Fruit fly (Drosophila melanogaster): ENCODE results near the gene Task7.

Task7 gene

DNA sequence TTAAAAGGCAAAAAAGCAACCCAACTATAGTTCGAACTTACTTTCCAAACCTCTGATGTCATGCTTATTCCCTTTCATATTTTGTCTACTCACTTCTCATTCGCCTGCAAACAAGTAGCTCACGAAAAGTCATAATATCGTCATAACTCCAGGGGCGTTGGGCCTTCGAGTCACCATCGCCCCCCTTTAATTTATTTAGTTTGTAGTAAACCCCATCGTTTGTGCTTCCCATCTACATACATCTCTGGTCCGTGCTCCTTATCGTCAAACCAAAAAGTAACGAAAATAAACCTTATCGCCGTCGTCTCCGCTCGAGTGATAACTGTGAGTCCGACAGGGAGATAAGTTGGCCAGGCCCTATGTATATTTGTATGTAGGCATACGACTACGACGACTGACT is 16.9 kb upstream of the Task7 start (continued):
- TF ChIP-seq rib (GFP tag; IDR thresholded peaks at IDR 0.05) (0 out of 2 replicates have a peak, but pooled peaks have one; percentile 42), H2.0 (GFP tag; IDR thresholded peaks at IDR 0.05) (peak; percentile 61; the same call in 1 of the 2 replicates), tin (GFP tag; optimal IDR thresholded peaks at IDR 0.05) (peak; percentile 39), caup (GFP tag; optimal IDR thresholded peaks at IDR 0.05; ENCODE audit: severe bottlenecking) (peak; percentile 79), CG33213 (GFP tag; optimal IDR thresholded peaks at IDR 0.05) (peak; percentile 13), MTF-1 (GFP tag; optimal IDR thresholded peaks at IDR 0.05; ENCODE audit: borderline replicate concordance) (peak; percentile 41), CG1233 (GFP tag; optimal IDR thresholded peaks at IDR 0.05) (peak; percentile 30), pho (GFP tag; optimal IDR thresholded peaks at IDR 0.05) (peak; percentile 66), CG7963 (GFP tag; IDR thresholded peaks at IDR 0.05; ENCODE audit: partially characterized antibody) (no peak), CG16815 (GFP tag; optimal IDR thresholded peaks at IDR 0.05) (peak; percentile 35), CG11723 (GFP tag; optimal IDR thresholded peaks at IDR 0.05) (peak; percentile 58), Dip2 (GFP tag; IDR thresholded peaks at IDR 0.05) (no peak), CG18262 (tag; optimal IDR thresholded peaks at IDR 0.05) (peak; percentile 28), HLH54F (GFP tag; optimal IDR thresholded peaks at IDR 0.05) (peak; percentile 64), cad (GFP tag; optimal IDR thresholded peaks at IDR 0.05) (no peak), maf-S (GFP tag; optimal IDR thresholded peaks at IDR 0.05) (peak; percentile 57), en (GFP tag; optimal IDR thresholded peaks at IDR 0.05) (no peak), tap (tag; optimal IDR thresholded peaks at IDR 0.05) (peak; percentile 56), gfzf (GFP tag; optimal IDR thresholded peaks at IDR 0.05) (no peak), H15 (GFP tag; IDR thresholded peaks at IDR 0.05) (no peak), D19A (tag; optimal IDR thresholded peaks at IDR 0.05) (peak; percentile 51), usp (GFP tag; optimal IDR thresholded peaks at IDR 0.05) (no peak), CG17361 (GFP tag; IDR thresholded peaks at IDR 0.05) (no peak; the same call in 2 of the 3 replicates), ssp (GFP tag; IDR thresholded peaks at IDR 0.05) (no peak), mld (GFP tag; IDR thresholded peaks at IDR 0.05; ENCODE audit: partially characterized antibody) (no peak), Ets97D (GFP tag; optimal IDR thresholded peaks at IDR 0.05) (no peak), sens-2 (GFP tag; IDR thresholded peaks at IDR 0.05) (peak; percentile 9; the same call in 1 of the 2 replicates), Bteb2 (GFP tag; optimal IDR thresholded peaks at IDR 0.05) (peak; percentile 58), schlank (tag; optimal IDR thresholded peaks at IDR 0.05) (peak; percentile 72), da (GFP tag; optimal IDR thresholded peaks at IDR 0.05) (no peak), oc (tag; optimal IDR thresholded peaks at IDR 0.05) (peak; percentile 45), Hr39 (optimal IDR thresholded peaks at IDR 0.05) (no peak), CG1529 (GFP tag; optimal IDR thresholded peaks at IDR 0.05) (peak; percentile 27), zfh2 (GFP tag; optimal IDR thresholded peaks at IDR 0.05) (peak; percentile 53), CG31224 (GFP tag; IDR thresholded peaks at IDR 0.05) (peak; percentile 31; the same call in 1 of the 2 replicates), pnt (GFP tag; optimal IDR thresholded peaks at IDR 0.05) (no peak), insv (GFP tag; optimal IDR thresholded peaks at IDR 0.05) (no peak), CG2678 (tag; optimal IDR thresholded peaks at IDR 0.05) (peak; percentile 84), ac (GFP tag; optimal IDR thresholded peaks at IDR 0.05) (no peak), CG8281 (tag; optimal IDR thresholded peaks at IDR 0.05) (peak; percentile 50), gt (GFP tag; IDR thresholded peaks at IDR 0.05) (no peak), Doc3 (GFP tag; IDR thresholded peaks at IDR 0.05; ENCODE audit: partially characterized antibody) (no peak), Hmx (GFP tag; optimal IDR thresholded peaks at IDR 0.05) (no peak), hth (optimal IDR thresholded peaks at IDR 0.05) (no peak), B-H1 (GFP tag; IDR thresholded peaks at IDR 0.05) (no peak; the same call in 2 of the 3 replicates), CG30020 (tag; optimal IDR thresholded peaks at IDR 0.05) (no peak), ERR (GFP tag; optimal IDR thresholded peaks at IDR 0.05) (peak; percentile 72), lmd (GFP tag; IDR thresholded peaks at IDR 0.05) (peak; percentile 67; the same call in 1 of the 2 replicates), CG10565 (GFP tag; optimal IDR thresholded peaks at IDR 0.05) (no peak), Chrac-16 (GFP tag; optimal IDR thresholded peaks at IDR 0.05) (peak; percentile 1), CG15601 (tag; optimal IDR thresholded peaks at IDR 0.05) (peak; percentile 66), Asciz (GFP tag; optimal IDR thresholded peaks at IDR 0.05) (no peak)

All from whole organism, embryonic.